Worm (Caenorhabditis elegans) whole organism, L4 larva: Measurements from ENCODE around the gene seip-1.

Source experiments
- D1046.2 ChIP-seq: fragments of 200-800 bp; sonication (Bioruptor generic); IDR thresholded peaks from 2 replicates; pipeline ENCODE4 v1.3.6; 2022; ENCODE audit warnings: missing genetic modification characterization, missing compliant biosample characterization
- T20F7.1 ChIP-seq: fragments of 200-800 bp; sonication (Bioruptor generic); optimal IDR thresholded peaks from 2 replicates; lab custom pipeline; 2018; ENCODE audit warnings: mild to moderate bottlenecking, missing genetic modification characterization, missing compliant biosample characterization
- Y105C5A.15 ChIP-seq: fragments of 200-800 bp; sonication (Bioruptor generic); IDR thresholded peaks from 2 replicates; pipeline ENCODE4 v1.3.6; 2022; ENCODE audit warnings: missing genetic modification characterization, missing compliant biosample characterization
- Y48G9A.11 ChIP-seq: fragments of 200-800 bp; sonication (Bioruptor generic); IDR thresholded peaks from 2 replicates; pipeline ENCODE4 v1.3.6; 2022; ENCODE audit warnings: missing genetic modification reagents, missing genetic modification characterization, missing compliant biosample characterization
- Y5F2A.4 ChIP-seq: fragments of 200-800 bp; sonication (Bioruptor generic); optimal IDR thresholded peaks from 2 replicates; lab custom pipeline; 2018; ENCODE audit warnings: mild to moderate bottlenecking, missing genetic modification characterization, missing compliant biosample characterization
- ama-1 ChIP-seq: fragments of 150-350 bp; optimal IDR thresholded peaks from 2 replicates; lab custom pipeline; 2014; ENCODE audit warnings: inconsistent platforms, mixed read lengths
- attf-4 ChIP-seq: sonication (generic microtip); optimal IDR thresholded peaks from 3 replicates; lab custom pipeline; 2017; ENCODE audit warnings: missing biosample characterization, missing genetic modification characterization
- ceh-28 ChIP-seq: fragments of 150-350 bp; optimal IDR thresholded peaks from 2 replicates; lab custom pipeline; 2014; ENCODE audit warnings: missing biosample characterization, missing genetic modification reagents, missing genetic modification characterization
- daf-16 ChIP-seq, 3 experiments: sonication (generic microtip); optimal IDR thresholded peaks; 2 replicates each; lab custom pipeline; 2016 to 2017; ENCODE audit warnings: missing genetic modification characterization in 3 of 3, missing genetic modification reagents in 3 of 3, mild to moderate bottlenecking in 2 of 3, missing compliant biosample characterization in 2 of 3, missing biosample characterization in 1 of 3, moderate library complexity in 1 of 3
- daf-19 ChIP-seq: fragments of 200-800 bp; sonication (Bioruptor generic); conservative IDR thresholded peaks from 2 replicates; pipeline ENCODE4 v1.3.6; 2022; ENCODE audit warnings: missing genetic modification characterization, missing compliant biosample characterization
- daf-8 ChIP-seq: fragments of 200-800 bp; sonication (Bioruptor generic); IDR thresholded peaks from 2 replicates; pipeline ENCODE4 v1.3.6; 2022; ENCODE audit warnings: missing genetic modification characterization, missing compliant biosample characterization
- dmd-6 ChIP-seq: fragments of 200-800 bp; sonication (Bioruptor generic); IDR thresholded peaks from 2 replicates; pipeline ENCODE4 v1.3.6; 2022; ENCODE audit warnings: missing genetic modification reagents, missing genetic modification characterization, missing compliant biosample characterization
- dmd-8 ChIP-seq: fragments of 200-800 bp; sonication (Bioruptor generic); IDR thresholded peaks from 2 replicates; pipeline ENCODE4 v1.3.6; 2022; ENCODE audit warnings: missing genetic modification characterization, missing compliant biosample characterization
- duxl-1 ChIP-seq: sonication (generic microtip); optimal IDR thresholded peaks from 2 replicates; lab custom pipeline; 2016; ENCODE audit warnings: mild to moderate bottlenecking, missing genetic modification characterization, moderate library complexity, missing compliant biosample characterization; ENCODE audit not compliant: poor library complexity
- dve-1 ChIP-seq: sonication (generic microtip); optimal IDR thresholded peaks from 2 replicates; lab custom pipeline; 2017; ENCODE audit warnings: antibody characterized with exemption, mild to moderate bottlenecking, missing genetic modification characterization, missing compliant biosample characterization; ENCODE audit not compliant: insufficient read depth
- egl-27 ChIP-seq: sonication (generic microtip); optimal IDR thresholded peaks from 3 replicates; lab custom pipeline; 2017; ENCODE audit warnings: missing biosample characterization, missing genetic modification reagents, missing genetic modification characterization
- fkh-10 ChIP-seq: fragments of 150-350 bp; optimal IDR thresholded peaks from 2 replicates; lab custom pipeline; 2014; ENCODE audit warnings: missing biosample characterization, missing genetic modification reagents, missing genetic modification characterization
- fos-1 ChIP-seq: fragments of 150-350 bp; optimal IDR thresholded peaks from 2 replicates; lab custom pipeline; 2014; ENCODE audit warnings: missing biosample characterization, missing genetic modification characterization
- hlh-30 ChIP-seq: sonication (generic microtip); optimal IDR thresholded peaks from 2 replicates; lab custom pipeline; 2017; ENCODE audit warnings: antibody characterized with exemption, mild to moderate bottlenecking, missing genetic modification characterization, missing compliant biosample characterization; ENCODE audit not compliant: insufficient read depth
- jun-1 ChIP-seq: fragments of 150-350 bp; optimal IDR thresholded peaks from 2 replicates; lab custom pipeline; 2014; ENCODE audit warnings: missing biosample characterization, missing genetic modification reagents, missing genetic modification characterization
- lim-7 ChIP-seq: fragments of 200-800 bp; sonication (Bioruptor generic); IDR thresholded peaks from 2 replicates; pipeline ENCODE4 v1.3.6; 2022; ENCODE audit warnings: missing genetic modification characterization, missing compliant biosample characterization
- lin-13 ChIP-seq: fragments of 150-350 bp; optimal IDR thresholded peaks from 2 replicates; lab custom pipeline; 2014; ENCODE audit warnings: missing biosample characterization, missing genetic modification reagents, missing genetic modification characterization
- lin-15B ChIP-seq: fragments of 150-350 bp; sonication (generic microtip); optimal IDR thresholded peaks from 3 replicates; lab custom pipeline; 2014; ENCODE audit warnings: missing biosample characterization, missing genetic modification characterization
- lin-29 ChIP-seq: fragments of 200-800 bp; sonication (Bioruptor generic); IDR thresholded peaks from 2 replicates; pipeline ENCODE4 v1.3.6; 2022; ENCODE audit warnings: missing genetic modification reagents, missing genetic modification characterization, missing compliant biosample characterization
- lin-38 ChIP-seq: fragments of 200-800 bp; sonication (Bioruptor generic); IDR thresholded peaks from 2 replicates; pipeline ENCODE4 v1.3.6; 2022; ENCODE audit warnings: missing genetic modification reagents, missing genetic modification characterization, missing compliant biosample characterization
- lsy-2 ChIP-seq, 2 experiments: fragments of 150-350 bp in 1 of 2; sonication (generic microtip) in 1 of 2; optimal IDR thresholded peaks; 2 replicates each; lab custom pipeline; 2014 to 2017; ENCODE audit warnings: missing biosample characterization in 2 of 2, missing genetic modification characterization in 2 of 2
- mdt-29 ChIP-seq: fragments of 200-800 bp; sonication (Bioruptor generic); IDR thresholded peaks from 2 replicates; pipeline ENCODE4 v1.3.6; 2022; ENCODE audit warnings: missing genetic modification reagents, missing genetic modification characterization, missing compliant biosample characterization
- mep-1 ChIP-seq: fragments of 150-350 bp; sonication (generic microtip); optimal IDR thresholded peaks from 3 replicates; lab custom pipeline; 2014; ENCODE audit warnings: missing biosample characterization, missing genetic modification characterization
- mes-2 ChIP-seq: sonication (generic microtip); optimal IDR thresholded peaks from 2 replicates; lab custom pipeline; 2016; ENCODE audit warnings: missing genotype, mild to moderate bottlenecking, missing genetic modification characterization, missing compliant biosample characterization; ENCODE audit not compliant: poor library complexity, severe bottlenecking
- mxl-2 ChIP-seq: fragments of 200-800 bp; sonication (Bioruptor generic); conservative IDR thresholded peaks from 2 replicates; pipeline ENCODE4 v1.3.6; 2022; ENCODE audit warnings: missing genetic modification reagents, missing genetic modification characterization, missing compliant biosample characterization
- mxl-3 ChIP-seq: fragments of 200-800 bp; sonication (Bioruptor generic); optimal IDR thresholded peaks from 2 replicates; lab custom pipeline; 2018; ENCODE audit warnings: mild to moderate bottlenecking, missing genetic modification characterization, missing compliant biosample characterization
- nhr-11 ChIP-seq: fragments of 150-350 bp; optimal IDR thresholded peaks from 2 replicates; lab custom pipeline; 2014; ENCODE audit warnings: missing biosample characterization, missing genetic modification characterization
- nhr-111 ChIP-seq: fragments of 200-800 bp; sonication (Bioruptor generic); optimal IDR thresholded peaks from 2 replicates; lab custom pipeline; 2018; ENCODE audit warnings: mild to moderate bottlenecking, missing genetic modification characterization, missing compliant biosample characterization
- nhr-237 ChIP-seq: sonication (generic microtip); optimal IDR thresholded peaks from 2 replicates; lab custom pipeline; 2017; ENCODE audit warnings: missing biosample characterization, missing genetic modification characterization
- nhr-25 ChIP-seq: sonication (generic microtip); optimal IDR thresholded peaks from 2 replicates; lab custom pipeline; 2017; ENCODE audit warnings: missing genetic modification characterization, mild to moderate bottlenecking, missing compliant biosample characterization, antibody characterized with exemption, moderate library complexity, borderline replicate concordance; ENCODE audit not compliant: insufficient read depth
- nhr-28 ChIP-seq: fragments of 150-350 bp; optimal IDR thresholded peaks from 2 replicates; lab custom pipeline; 2014; ENCODE audit warnings: missing biosample characterization, missing genetic modification characterization
- nhr-42 ChIP-seq: fragments of 200-800 bp; sonication (Bioruptor generic); IDR thresholded peaks from 2 replicates; pipeline ENCODE4 v1.3.6; 2022; ENCODE audit warnings: missing genetic modification characterization, missing compliant biosample characterization
- nhr-48 ChIP-seq: sonication (generic microtip); optimal IDR thresholded peaks from 2 replicates; lab custom pipeline; 2016; ENCODE audit warnings: mild to moderate bottlenecking, missing genetic modification characterization, missing compliant biosample characterization
- nhr-77 ChIP-seq: fragments of 150-350 bp; optimal IDR thresholded peaks from 2 replicates; lab custom pipeline; 2014; ENCODE audit warnings: missing biosample characterization, missing genetic modification characterization
- pha-4 ChIP-seq, 2 experiments: fragments of 150-350 bp in 1 of 2; fragments of 200-800 bp in 1 of 2; sonication (Bioruptor generic) in 1 of 2; IDR thresholded peaks in 1 of 2; optimal IDR thresholded peaks in 1 of 2; 2 replicates each; pipeline versions ENCODE4 v1.3.6 to Lab custom; 2014 to 2022; ENCODE audit warnings: missing genetic modification characterization in 2 of 2, missing genetic modification reagents in 2 of 2, missing biosample characterization in 1 of 2, missing compliant biosample characterization in 1 of 2
- set-16 ChIP-seq: fragments of 200-800 bp; sonication (Bioruptor generic); IDR thresholded peaks from 2 replicates; pipeline ENCODE4 v1.3.6; 2022; ENCODE audit warnings: missing genetic modification reagents, missing genetic modification characterization, missing compliant biosample characterization
- skn-1 ChIP-seq: fragments of 150-350 bp; optimal IDR thresholded peaks from 2 replicates; lab custom pipeline; 2014; ENCODE audit warnings: missing biosample characterization, missing genetic modification characterization
- snpc-1.2 ChIP-seq: fragments of 200-800 bp; sonication (Bioruptor generic); IDR thresholded peaks from 2 replicates; pipeline ENCODE4 v1.3.6; 2022; ENCODE audit warnings: missing genetic modification reagents, missing genetic modification characterization, missing compliant biosample characterization
- unc-130 ChIP-seq: sonication (generic microtip); optimal IDR thresholded peaks from 2 replicates; lab custom pipeline; 2016; ENCODE audit warnings: missing genetic modification reagents, missing genetic modification characterization, missing compliant biosample characterization
- unc-62 ChIP-seq, 3 experiments: fragments of 150-350 bp in 1 of 3; sonication (generic microtip); optimal IDR thresholded peaks in 2 of 3; peaks in 1 of 3; 1 replicate in 1 of 3; 2 replicates in 2 of 3; lab custom pipeline; 2014 to 2017; ENCODE audit warnings: missing biosample characterization in 3 of 3, missing genetic modification characterization in 3 of 3, missing genetic modification reagents in 3 of 3, missing genotype in 1 of 3
- vab-7 ChIP-seq: fragments of 200-800 bp; sonication (Bioruptor generic); IDR thresholded peaks from 2 replicates; pipeline ENCODE4 v1.3.6; 2022; ENCODE audit warnings: missing genetic modification reagents, missing genetic modification characterization, missing compliant biosample characterization
- zfp-3 ChIP-seq: fragments of 200-800 bp; sonication (Bioruptor generic); conservative IDR thresholded peaks from 2 replicates; pipeline ENCODE4 v1.3.6; 2022; ENCODE audit warnings: missing genetic modification reagents, missing genetic modification characterization, missing compliant biosample characterization

seip-1 gene

DNA sequence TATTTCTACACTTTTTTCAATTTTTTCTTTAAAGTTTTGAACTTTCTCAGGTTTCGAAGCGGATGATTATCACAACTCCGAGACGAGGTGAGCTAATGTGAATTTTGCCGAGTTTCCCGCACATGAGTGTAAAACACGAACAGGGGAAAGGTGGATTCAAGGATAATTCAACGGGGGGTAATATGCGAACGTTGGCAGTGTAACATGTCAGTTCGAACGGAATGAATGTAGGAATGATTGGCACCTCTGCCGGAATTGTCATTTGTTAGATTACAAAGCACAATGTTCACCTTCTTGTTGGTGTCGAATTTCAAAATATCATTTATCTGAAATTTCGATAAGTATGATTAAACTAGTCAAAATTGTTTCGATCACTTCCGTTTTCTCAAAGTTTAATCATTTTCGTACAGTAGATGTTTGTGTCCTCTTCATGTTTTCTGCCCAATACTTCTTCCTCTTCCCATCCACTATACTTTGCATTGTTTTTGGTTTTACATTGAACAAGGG is 34.0 kb downstream of the seip-1 start, which contains the start of gene picc-1 (continued):
- TF ChIP-seq nhr-28 (tag; lab: Kevin White, UChicago) (no peak), fkh-10 (GFP tag; lab: Kevin White, UChicago) (no peak)

DNA sequence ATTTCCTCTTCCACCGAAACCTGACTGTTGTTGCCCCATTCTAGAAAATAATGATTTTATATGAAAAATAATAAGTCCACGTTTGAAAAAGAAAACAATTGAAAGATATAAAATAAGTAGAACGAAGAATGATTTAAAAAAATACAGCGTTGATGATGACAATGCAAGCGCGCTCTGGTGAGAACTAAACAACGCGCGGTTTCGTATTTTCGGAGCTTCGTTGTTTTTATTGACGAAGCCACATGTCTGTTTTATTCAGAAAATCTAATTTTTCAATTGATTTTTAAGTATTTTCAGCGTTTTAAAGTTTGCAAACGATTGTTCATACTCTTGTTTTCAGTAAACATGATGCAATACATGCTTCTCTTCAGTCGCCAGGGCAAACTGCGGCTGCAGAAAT is 35.4 kb downstream of the seip-1 start, which contains the start of the genes rpt-2 and aps-1:
rpt-2 (minus strand) TSS at position 40 of the 400 bp plus-strand sequence.
aps-1 (plus strand) TSS at position 341 of the 400 bp plus-strand sequence.
- TF ChIP-seq nhr-25: peak; percentile 21
- TF ChIP-seq nhr-237: no peak
- no peak for TF ChIP-seq mdt-29 (GFP tag; lab: Robert Waterston, UW)
- TF ChIP-seq ceh-28 (tag; lab: Kevin White, UChicago): no peak
- TF ChIP-seq ama-1 (lab: Kevin White, UChicago): no peak
- peak; percentile 100 for TF ChIP-seq T20F7.1 (GFP tag; lab: Kevin White, UChicago)
- TF ChIP-seq lin-29 (GFP tag; lab: Robert Waterston, UW): no peak
- TF ChIP-seq lin-38 (GFP tag; lab: Robert Waterston, UW): peak; percentile 97
- TF ChIP-seq nhr-42: no peak
- no peak for TF ChIP-seq nhr-111 (GFP tag; lab: Kevin White, UChicago)
- TF ChIP-seq nhr-28 (tag; lab: Kevin White, UChicago): peak; percentile 47
- peak; percentile 87 for TF ChIP-seq mes-2 (tag; lab: Kevin White, UChicago)
- TF ChIP-seq set-16: no peak
- TF ChIP-seq zfp-3: no peak
- TF ChIP-seq lin-13 (GFP tag; lab: Kevin White, UChicago): peak; percentile 65
- no peak for TF ChIP-seq lim-7 (GFP tag; lab: Robert Waterston, UW)
- TF ChIP-seq mxl-3 (GFP tag; lab: Kevin White, UChicago): peak; percentile 50
- TF ChIP-seq fos-1 (tag; lab: Kevin White, UChicago): no peak
- no peak for TF ChIP-seq daf-16 (GFP tag; optimal IDR thresholded peaks at IDR 0.05; lab: Kevin White, UChicago)
- TF ChIP-seq daf-16 (tag; optimal IDR thresholded peaks at IDR 0.05; lab: Kevin White, UChicago): peak; percentile 57
- no peak for TF ChIP-seq jun-1 (tag; lab: Kevin White, UChicago)
- TF ChIP-seq Y48G9A.11 (GFP tag; lab: Robert Waterston, UW): peak; percentile 92
- no peak for TF ChIP-seq snpc-1.2 (GFP tag; lab: Robert Waterston, UW)
- TF ChIP-seq hlh-30 (tag; lab: Kevin White, UChicago): peak; percentile 89
- TF ChIP-seq Y105C5A.15 (GFP tag; lab: Robert Waterston, UW): no peak
- no peak for TF ChIP-seq daf-8
- no peak for TF ChIP-seq dmd-8
- no peak for TF ChIP-seq skn-1 (tag; lab: Kevin White, UChicago)
- peak in 1 of 2 experiments; percentile 91 for TF ChIP-seq lsy-2 (tag; optimal IDR thresholded peaks at IDR 0.05; lab: Kevin White, UChicago)
- TF ChIP-seq attf-4 (tag; lab: Kevin White, UChicago): no peak
- TF ChIP-seq unc-130 (GFP tag; lab: Kevin White, UChicago): peak; percentile 26
- TF ChIP-seq egl-27: no peak
- TF ChIP-seq D1046.2 (GFP tag; lab: Robert Waterston, UW): no peak
- TF ChIP-seq nhr-77 (tag; lab: Kevin White, UChicago): peak; percentile 66
- peak; percentile 85 for TF ChIP-seq mep-1 (tag; lab: Kevin White, UChicago)
- no peak for TF ChIP-seq nhr-48
- no peak for TF ChIP-seq daf-19 (GFP tag; lab: Robert Waterston, UW)
- TF ChIP-seq vab-7 (GFP tag; lab: Robert Waterston, UW): no peak
- TF ChIP-seq dve-1 (tag; lab: Kevin White, UChicago): peak; percentile 76
- TF ChIP-seq mxl-2 (GFP tag; lab: Robert Waterston, UW): no peak
- TF ChIP-seq pha-4 (GFP tag; IDR thresholded peaks at IDR 0.05; lab: Robert Waterston, UW): no peak; the same call in 1 of the 2 replicates
- peak; percentile 83 for TF ChIP-seq pha-4 (tag; optimal IDR thresholded peaks at IDR 0.05; lab: Kevin White, UChicago)
- TF ChIP-seq Y5F2A.4 (GFP tag; lab: Kevin White, UChicago): no peak
- TF ChIP-seq lin-15B: peak; percentile 68
- TF ChIP-seq nhr-11: peak; percentile 61
- peak; percentile 46 for TF ChIP-seq duxl-1 (tag; lab: Kevin White, UChicago)
- TF ChIP-seq dmd-6 (GFP tag; lab: Robert Waterston, UW): peak; percentile 34
- no peak for TF ChIP-seq unc-62 (GFP tag; optimal IDR thresholded peaks at IDR 0.05 in 1 of 2; lab: Kevin White, UChicago)
- no peak for TF ChIP-seq unc-62 (tag; optimal IDR thresholded peaks at IDR 0.05; lab: Kevin White, UChicago)
